Fruit fly (Drosophila melanogaster): ENCODE results near the gene CG5435.
A peak's percentile ranks its signal among the peaks of the same experiment; 100 is the strongest.

The CG5435 gene

DNA sequence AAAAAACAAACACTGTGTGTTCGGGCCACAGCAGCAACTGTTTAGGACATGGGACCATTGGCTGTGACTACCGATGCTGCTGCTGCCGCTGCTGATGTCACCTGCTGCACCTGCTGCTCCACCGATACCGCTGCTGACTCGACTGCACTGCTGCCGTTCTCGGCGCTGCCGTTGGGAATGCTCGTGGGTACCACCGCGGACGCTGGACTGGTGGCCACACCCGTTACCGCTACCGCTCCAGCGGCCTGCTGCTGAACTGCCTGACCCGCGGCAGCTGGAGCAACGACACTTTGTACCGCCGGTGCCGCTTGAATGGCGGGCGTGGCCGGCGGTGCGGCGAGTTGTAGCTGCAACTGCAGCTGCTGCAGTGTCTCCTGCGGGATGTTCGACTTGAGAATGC lies 27.0 kb upstream of the CG5435 start:
- no peak for TF ChIP-seq Crg-1 (GFP tag; optimal IDR thresholded peaks at IDR 0.05)
- no peak for TF ChIP-seq cnc (optimal IDR thresholded peaks at IDR 0.05)
- no peak for TF ChIP-seq CG7045 (GFP tag; optimal IDR thresholded peaks at IDR 0.05)
- no peak for TF ChIP-seq CG1620 (GFP tag; optimal IDR thresholded peaks at IDR 0.05)
- no peak for TF ChIP-seq tj (GFP tag; optimal IDR thresholded peaks at IDR 0.05)

DNA sequence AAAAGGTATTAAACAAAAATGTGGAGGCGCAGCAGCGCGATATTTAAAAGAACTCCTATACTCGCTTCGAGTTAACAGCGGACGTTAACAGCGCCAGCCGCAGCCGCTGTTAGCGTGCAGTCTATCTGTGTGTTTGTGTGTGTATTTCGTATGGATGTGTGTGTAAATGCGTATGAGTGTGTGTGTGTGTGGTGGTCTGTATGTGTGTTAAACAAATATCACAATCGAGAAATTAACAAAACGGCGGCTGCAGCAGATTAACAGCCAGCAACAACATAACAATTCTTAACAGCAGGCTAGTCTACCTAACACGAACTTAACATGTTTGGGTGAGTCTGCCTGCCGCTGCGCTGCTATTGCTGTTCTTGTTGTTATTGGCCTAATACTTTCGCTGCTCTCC lies 26.5 kb upstream of the CG5435 start:
- TF ChIP-seq CG14711 (tag; optimal IDR thresholded peaks at IDR 0.05) (no peak), tj (GFP tag; optimal IDR thresholded peaks at IDR 0.05) (no peak), cic (GFP tag; optimal IDR thresholded peaks at IDR 0.05) (peak; percentile 47), ovo (GFP tag; optimal IDR thresholded peaks at IDR 0.05) (no peak), CG7101 (tag; optimal IDR thresholded peaks at IDR 0.05) (peak; percentile 2), CG12768 (GFP tag; optimal IDR thresholded peaks at IDR 0.05) (peak; percentile 53), CG5204 (GFP tag; optimal IDR thresholded peaks at IDR 0.05) (no peak), kay (GFP tag; ENCODE audit: borderline replicate concordance) (peak; percentile 13), cnc (optimal IDR thresholded peaks at IDR 0.05) (no peak)

DNA sequence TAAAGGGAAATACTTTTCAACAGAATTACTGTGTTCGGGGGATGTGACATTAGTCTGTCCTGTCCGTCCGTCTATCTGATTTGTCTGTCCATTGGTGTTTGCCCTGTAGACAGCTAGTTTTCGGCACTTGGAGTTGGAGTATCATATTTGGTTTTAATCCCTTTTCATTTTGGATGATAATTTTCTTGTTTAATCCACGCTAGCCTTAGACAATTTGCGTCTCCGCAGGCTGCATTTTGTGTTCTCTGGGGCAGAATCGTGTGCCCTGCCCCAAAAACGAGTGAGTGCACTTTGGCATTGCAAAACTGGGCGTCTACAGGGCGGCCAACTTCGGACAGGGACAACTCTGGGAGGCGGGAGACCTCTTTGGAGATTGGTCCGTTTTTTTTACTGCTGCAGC lies 25.1 kb upstream of the CG5435 start:
- TF ChIP-seq kay (GFP tag; ENCODE audit: borderline replicate concordance) (no peak), cic (GFP tag; optimal IDR thresholded peaks at IDR 0.05) (no peak), CG1620 (GFP tag; optimal IDR thresholded peaks at IDR 0.05) (no peak), cnc (optimal IDR thresholded peaks at IDR 0.05) (no peak), CG7101 (tag; optimal IDR thresholded peaks at IDR 0.05) (no peak)

DNA sequence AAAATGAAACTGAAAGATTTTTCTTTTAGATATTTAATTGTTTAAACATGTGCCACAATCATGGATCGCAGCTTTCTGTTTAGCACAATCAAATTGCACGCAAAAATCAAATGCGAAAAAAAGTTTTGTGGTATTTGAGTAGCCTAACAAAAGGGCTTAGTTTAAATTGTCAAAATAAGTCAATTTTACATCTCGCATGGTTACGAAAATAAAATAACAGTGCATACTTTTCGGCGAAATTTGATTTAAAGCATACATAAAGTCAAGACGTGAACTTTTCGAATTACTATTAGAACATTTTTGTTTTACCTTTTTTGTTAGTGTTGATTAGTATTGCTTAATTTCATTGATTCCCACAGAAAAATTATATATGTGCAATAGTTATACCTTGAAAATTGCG lies 24.4 kb upstream of the CG5435 start:
- TF ChIP-seq CG1620 (GFP tag; optimal IDR thresholded peaks at IDR 0.05) = no peak
- no peak for TF ChIP-seq CG11617 (GFP tag; optimal IDR thresholded peaks at IDR 0.05)
- TF ChIP-seq cic (GFP tag; optimal IDR thresholded peaks at IDR 0.05) = peak; percentile 52
- TF ChIP-seq CG33017 (tag; optimal IDR thresholded peaks at IDR 0.05) = no peak
- TF ChIP-seq CG7101 (tag; optimal IDR thresholded peaks at IDR 0.05) = no peak
- no peak for TF ChIP-seq toe (GFP tag; optimal IDR thresholded peaks at IDR 0.05)
- TF ChIP-seq bab1 (GFP tag; optimal IDR thresholded peaks at IDR 0.05) = peak; percentile 16

DNA sequence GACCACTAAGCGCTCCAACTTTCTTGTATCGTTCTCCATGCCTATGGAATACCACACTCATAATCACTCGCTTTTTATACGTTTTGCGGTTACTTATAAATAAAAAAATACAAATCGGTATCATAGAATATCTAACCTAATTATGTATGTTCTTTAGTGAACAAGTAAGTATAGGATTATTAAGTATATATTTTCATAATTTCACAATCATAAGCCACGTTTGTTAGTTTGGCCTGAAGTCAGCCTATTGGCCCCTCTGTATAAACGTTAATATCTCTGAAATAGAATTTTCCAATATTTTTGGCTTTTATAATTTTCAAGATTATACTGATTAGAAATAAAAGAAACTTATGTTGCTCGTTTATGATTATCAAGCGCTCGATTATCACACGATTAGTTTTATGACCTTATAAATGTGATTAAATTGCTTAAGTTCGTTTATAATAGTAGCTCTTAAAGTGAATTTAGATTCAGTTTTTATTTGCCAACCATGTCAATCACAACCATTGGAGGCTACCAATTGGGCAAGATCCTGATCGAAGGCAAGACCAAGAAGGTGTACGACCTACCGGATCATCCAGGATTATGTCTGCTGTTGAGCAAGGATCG lies 22.6 kb upstream of the CG5435 start, which contains the start of gene CG5418:
Gene CG5418, minus strand, starts transcription at position 51 of the 609 bp plus-strand sequence.
- TF ChIP-seq CG12768 (GFP tag; optimal IDR thresholded peaks at IDR 0.05) (no peak), cnc (optimal IDR thresholded peaks at IDR 0.05) (no peak), Clk (GFP tag; optimal IDR thresholded peaks at IDR 0.05) (no peak), CG33017 (tag; optimal IDR thresholded peaks at IDR 0.05) (no peak), Mnt (GFP tag; optimal IDR thresholded peaks at IDR 0.05) (no peak), pad (GFP tag; optimal IDR thresholded peaks at IDR 0.05) (no peak), CG1620 (GFP tag; optimal IDR thresholded peaks at IDR 0.05) (no peak), cic (GFP tag; optimal IDR thresholded peaks at IDR 0.05) (no peak)

DNA sequence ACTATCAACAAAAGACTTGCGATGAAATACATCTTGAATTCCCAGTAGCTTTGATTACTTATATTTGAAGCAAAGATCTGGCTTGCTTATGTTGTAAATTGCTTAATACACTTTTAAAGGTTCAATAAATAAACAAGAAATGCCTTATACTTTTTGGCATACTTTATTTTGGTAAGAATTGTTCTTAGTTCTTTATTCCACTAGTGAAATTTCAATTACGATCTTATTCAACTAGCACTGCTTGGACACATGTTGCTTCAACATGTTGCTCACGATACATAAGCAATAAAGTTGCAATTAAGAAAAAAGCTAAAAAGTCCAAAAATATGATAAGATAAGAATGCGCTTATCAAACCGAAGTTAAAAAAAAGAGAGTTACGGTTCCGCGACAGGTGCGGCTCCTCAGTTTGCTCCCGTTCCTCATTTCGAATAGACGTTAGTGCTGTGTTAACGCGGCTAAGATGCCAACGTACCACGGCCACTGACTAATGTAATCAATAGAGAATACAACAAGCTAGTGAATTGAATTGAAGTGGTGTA lies 17.5 kb upstream of the CG5435 start, which contains the start of the genes CG5421 and Oatp33Eb:
Gene CG5421, minus strand, starts transcription at position 51 of the 540 bp plus-strand sequence.
Gene Oatp33Eb, plus strand, starts transcription at position 403 of the 540 bp plus-strand sequence.
- TF ChIP-seq CG33017 (tag; optimal IDR thresholded peaks at IDR 0.05) = peak; percentile 73
- peak; percentile 44 for TF ChIP-seq CG11617 (GFP tag; optimal IDR thresholded peaks at IDR 0.05)
- no peak for TF ChIP-seq Clk (GFP tag; optimal IDR thresholded peaks at IDR 0.05)
- TF ChIP-seq cic (GFP tag; optimal IDR thresholded peaks at IDR 0.05) = peak; percentile 72
- no peak for TF ChIP-seq CG14711 (tag; optimal IDR thresholded peaks at IDR 0.05)
- TF ChIP-seq Crg-1 (GFP tag; optimal IDR thresholded peaks at IDR 0.05) = no peak
- TF ChIP-seq Hr96 (GFP tag; optimal IDR thresholded peaks at IDR 0.05) = no peak
- no peak for TF ChIP-seq ovo (GFP tag; optimal IDR thresholded peaks at IDR 0.05)
- no peak for TF ChIP-seq CG1620 (GFP tag; optimal IDR thresholded peaks at IDR 0.05)
- no peak for TF ChIP-seq CG7045 (GFP tag; optimal IDR thresholded peaks at IDR 0.05)
- TF ChIP-seq toe (GFP tag; optimal IDR thresholded peaks at IDR 0.05) = no peak
- peak; percentile 37 for TF ChIP-seq Mnt (GFP tag; optimal IDR thresholded peaks at IDR 0.05)
- TF ChIP-seq CG12768 (GFP tag; optimal IDR thresholded peaks at IDR 0.05) = peak; percentile 22
- no peak for TF ChIP-seq pad (GFP tag; optimal IDR thresholded peaks at IDR 0.05)
- no peak for TF ChIP-seq bab1 (GFP tag; optimal IDR thresholded peaks at IDR 0.05)
- TF ChIP-seq tj (GFP tag; optimal IDR thresholded peaks at IDR 0.05) = no peak
- TF ChIP-seq kay (GFP tag; ENCODE audit: borderline replicate concordance) = peak; percentile 5
- TF ChIP-seq CG7101 (tag; optimal IDR thresholded peaks at IDR 0.05) = no peak

DNA sequence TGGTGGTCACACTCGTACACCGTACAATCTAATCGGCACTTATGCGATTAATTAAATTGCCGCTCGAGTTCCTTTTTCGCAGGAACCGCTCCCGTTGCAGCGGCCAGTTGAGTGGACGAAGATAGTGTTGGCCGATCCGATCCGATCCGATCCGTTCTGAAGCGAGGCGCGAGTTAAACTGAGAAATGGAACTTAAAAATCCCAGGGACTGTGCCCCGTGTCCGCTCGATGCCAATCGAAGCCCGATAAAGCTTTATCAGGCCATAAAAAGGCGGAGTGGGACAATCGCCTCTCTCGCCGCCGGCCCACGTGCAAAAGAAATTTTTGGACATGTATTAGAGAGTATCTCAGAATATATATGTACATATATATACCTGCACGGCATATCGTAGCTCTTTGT lies 15.1 kb upstream of the CG5435 start, which contains the start of gene Oatp33Ea:
Gene Oatp33Ea, minus strand, starts transcription at position 182 of the 400 bp plus-strand sequence.
- peak; percentile 74 for TF ChIP-seq Mnt (GFP tag; optimal IDR thresholded peaks at IDR 0.05)
- TF ChIP-seq CG12768 (GFP tag; optimal IDR thresholded peaks at IDR 0.05) = peak; percentile 1
- peak; percentile 13 for TF ChIP-seq ovo (GFP tag; optimal IDR thresholded peaks at IDR 0.05)
- TF ChIP-seq cic (GFP tag; optimal IDR thresholded peaks at IDR 0.05) = peak; percentile 90
- TF ChIP-seq CG14711 (tag; optimal IDR thresholded peaks at IDR 0.05) = no peak

Data from whole organism, adult.